Fruit fly (Drosophila melanogaster) S2 (cell line): Measurements from ENCODE around the gene CG8012.

ENCODE experiments used
- CG8478 ChIP-seq: fragments of >200 bp; optimal IDR thresholded peaks from 2 replicates; lab custom pipeline; 2018
- CTCF ChIP-seq, 2 experiments: fragments of >200 bp; optimal IDR thresholded peaks; 2 replicates each; lab custom pipeline; 2018

The CG8012 gene

dm6 chr3L:8214980-8215379 lies at the start of gene CG8012:
Gene CG8012 (plus strand): TSS chr3L:8215280.
- TF ChIP-seq CTCF (optimal IDR thresholded peaks at IDR 0.05; lab: Kevin White, UChicago): no peak

dm6 chr3L:8165436-8165835 lies 49.6 kb upstream of the CG8012 start, which contains the start of gene CG13675:
Gene CG13675 (minus strand): TSS chr3L:8165518.
- TF ChIP-seq CTCF (optimal IDR thresholded peaks at IDR 0.05; lab: Kevin White, UChicago): no peak
- no peak for TF ChIP-seq CG8478 (lab: Kevin White, UChicago)

dm6 chr3L:8175818-8176217 lies 39.3 kb upstream of the CG8012 start, which contains the start of gene RecQ4:
Gene RecQ4 (minus strand): TSS chr3L:8175978.
- no peak for TF ChIP-seq CTCF (optimal IDR thresholded peaks at IDR 0.05; lab: Kevin White, UChicago)
- no peak for TF ChIP-seq CG8478 (lab: Kevin White, UChicago)

- no peak for TF ChIP-seq CTCF (optimal IDR thresholded peaks at IDR 0.05; lab: Kevin White, UChicago)
- no peak for TF ChIP-seq CG8478 (lab: Kevin White, UChicago)
Measured at dm6 chr3L:8177795-8178564, 37.1 kb upstream of the CG8012 start, which contains the start of gene Nmt. Gene Nmt (minus strand): TSS chr3L:8178429.

dm6 chr3L:8180464-8181137 lies 34.5 kb upstream of the CG8012 start, which contains the start of the genes mthl7 and Uxs:
Gene mthl7 (minus strand): TSS chr3L:8180514.
Gene Uxs (plus strand): TSS chr3L:8180923.
- TF ChIP-seq CG8478 (lab: Kevin White, UChicago) (no peak), CTCF (optimal IDR thresholded peaks at IDR 0.05; lab: Kevin White, UChicago) (no peak)

- TF ChIP-seq CG8478 (lab: Kevin White, UChicago) (no peak), CTCF (optimal IDR thresholded peaks at IDR 0.05; lab: Kevin White, UChicago) (no peak)
Measured at dm6 chr3L:8185263-8186227, 29.5 kb upstream of the CG8012 start.

- peak in 1 of 2 experiments; percentile 14 for TF ChIP-seq CTCF (optimal IDR thresholded peaks at IDR 0.05; lab: Kevin White, UChicago)
- no peak for TF ChIP-seq CG8478 (lab: Kevin White, UChicago)
Measured at dm6 chr3L:8186627-8187396, 28.3 kb upstream of the CG8012 start, which contains the start of the genes ERR and Atg18a. Gene ERR (minus strand): TSS chr3L:8186671. Gene Atg18a (plus strand): TSS chr3L:8186857.

dm6 chr3L:8187397-8187811 lies 27.7 kb upstream of the CG8012 start:
- TF ChIP-seq CTCF (optimal IDR thresholded peaks at IDR 0.05; lab: Kevin White, UChicago) (no peak), CG8478 (lab: Kevin White, UChicago) (no peak)

- TF ChIP-seq CG8478 (lab: Kevin White, UChicago): no peak
- TF ChIP-seq CTCF (optimal IDR thresholded peaks at IDR 0.05; lab: Kevin White, UChicago): no peak
Measured at dm6 chr3L:8189234-8189633, 25.8 kb upstream of the CG8012 start.

dm6 chr3L:8191042-8191613 lies 24.0 kb upstream of the CG8012 start, which contains the start of gene MED24:
Gene MED24 (plus strand): TSS chr3L:8191270.
- TF ChIP-seq CTCF (optimal IDR thresholded peaks at IDR 0.05; lab: Kevin White, UChicago) (no peak), CG8478 (lab: Kevin White, UChicago) (no peak)

dm6 chr3L:8193016-8193415 lies 22.1 kb upstream of the CG8012 start, which contains the start of gene CG7387:
Gene CG7387 (minus strand): TSS chr3L:8193116.
- TF ChIP-seq CG8478 (lab: Kevin White, UChicago) (no peak), CTCF (optimal IDR thresholded peaks at IDR 0.05; lab: Kevin White, UChicago) (no peak)

dm6 chr3L:8197779-8198279 lies 17.3 kb upstream of the CG8012 start, which contains the start of the genes UbcE2M and Dhps:
Gene UbcE2M (minus strand): TSS chr3L:8197987.
Gene Dhps (plus strand): TSS chr3L:8198207.
- TF ChIP-seq CG8478 (lab: Kevin White, UChicago) (no peak), CTCF (optimal IDR thresholded peaks at IDR 0.05; lab: Kevin White, UChicago) (no peak)
